Fruit fly (Drosophila melanogaster) whole organism, embryonic: ENCODE results near the gene MESR3.
A peak's percentile ranks its signal among the peaks of the same experiment; 100 is the strongest.

Experiments
- Abd-B ChIP-seq: fragments of 200-800 bp; sonication (Bioruptor generic); optimal IDR thresholded peaks from 2 replicates; lab custom pipeline; 2018; ENCODE audit warnings: missing biosample characterization, mild to moderate bottlenecking, missing genetic modification characterization, moderate library complexity
- Ada2b ChIP-seq: fragments of 200-800 bp; sonication (Bioruptor generic); IDR thresholded peaks from 2 replicates; pipeline ENCODE4 v1.3.6; 2022; ENCODE audit warnings: missing biosample characterization, missing genetic modification characterization
- Atf-2 ChIP-seq: fragments of 200-800 bp; sonication (Bioruptor generic); optimal IDR thresholded peaks from 2 replicates; lab custom pipeline; 2016; ENCODE audit warnings: missing biosample characterization, missing genetic modification characterization
- CG10274 ChIP-seq: fragments of 200-800 bp; sonication (Bioruptor generic); optimal IDR thresholded peaks from 3 replicates; lab custom pipeline; 2017; ENCODE audit warnings: missing biosample characterization, mild to moderate bottlenecking, missing genetic modification characterization
- CG10543 ChIP-seq: fragments of 200-800 bp; sonication (Bioruptor generic); optimal IDR thresholded peaks from 3 replicates; lab custom pipeline; 2017; ENCODE audit warnings: missing biosample characterization, mild to moderate bottlenecking, missing genetic modification characterization, moderate library complexity
- CG12071 ChIP-seq: fragments of 200-800 bp; sonication (Bioruptor generic); optimal IDR thresholded peaks from 3 replicates; lab custom pipeline; 2018; ENCODE audit warnings: missing biosample characterization, mild to moderate bottlenecking, missing genetic modification characterization
- CG14441 ChIP-seq: fragments of 200-800 bp; sonication (Bioruptor generic); IDR thresholded peaks from 2 replicates; pipeline ENCODE4 v1.3.6; 2022; ENCODE audit warnings: missing biosample characterization, missing genetic modification characterization
- CG15696 ChIP-seq: fragments of 200-800 bp; sonication (Bioruptor generic); optimal IDR thresholded peaks from 2 replicates; lab custom pipeline; 2019; ENCODE audit warnings: missing biosample characterization, mild to moderate bottlenecking, missing genetic modification characterization, moderate library complexity
- CG17359 ChIP-seq: fragments of 200-800 bp; sonication (Bioruptor generic); optimal IDR thresholded peaks from 3 replicates; lab custom pipeline; 2018; ENCODE audit warnings: missing biosample characterization, mild to moderate bottlenecking, missing genetic modification characterization, moderate library complexity
- CG18262 ChIP-seq: fragments of 200-800 bp; optimal IDR thresholded peaks from 3 replicates; lab custom pipeline; 2019; ENCODE audit warnings: missing biosample characterization, mild to moderate bottlenecking, missing genetic modification characterization, moderate library complexity
- CG2116 ChIP-seq: fragments of 200-800 bp; sonication (Bioruptor generic); optimal IDR thresholded peaks from 3 replicates; lab custom pipeline; 2018; ENCODE audit warnings: missing biosample characterization, mild to moderate bottlenecking, missing genetic modification characterization
- CG2120 ChIP-seq: fragments of 200-800 bp; sonication (Bioruptor generic); optimal IDR thresholded peaks from 3 replicates; lab custom pipeline; 2016; ENCODE audit warnings: missing biosample characterization, missing genetic modification characterization
- CG30431 ChIP-seq: fragments of 200-800 bp; sonication (Bioruptor generic); optimal IDR thresholded peaks from 2 replicates; lab custom pipeline; 2017; ENCODE audit warnings: missing biosample characterization, missing genetic modification characterization
- CG34376 ChIP-seq: fragments of 200-800 bp; sonication (Bioruptor generic); optimal IDR thresholded peaks from 2 replicates; lab custom pipeline; 2018; ENCODE audit warnings: missing biosample characterization, mild to moderate bottlenecking, missing genetic modification characterization
- CG4424 ChIP-seq: fragments of 200-800 bp; sonication (Bioruptor generic); optimal IDR thresholded peaks from 3 replicates; lab custom pipeline; 2016; ENCODE audit warnings: missing biosample characterization, missing genetic modification characterization
- CG7372 ChIP-seq: fragments of 200-800 bp; sonication (Bioruptor generic); IDR thresholded peaks from 2 replicates; pipeline ENCODE4 v1.3.6; 2022; ENCODE audit warnings: missing biosample characterization, missing genetic modification characterization
- CG9609 ChIP-seq: fragments of 200-800 bp; sonication (Bioruptor generic); optimal IDR thresholded peaks from 3 replicates; lab custom pipeline; 2016; ENCODE audit warnings: missing biosample characterization, missing genetic modification characterization
- CG9876 ChIP-seq: fragments of 200-800 bp; sonication (Bioruptor generic); optimal IDR thresholded peaks from 2 replicates; lab custom pipeline; 2016; ENCODE audit warnings: missing biosample characterization, missing genetic modification characterization
- CHES-1-like ChIP-seq: fragments of 200-800 bp; sonication (Bioruptor generic); optimal IDR thresholded peaks from 2 replicates; lab custom pipeline; 2016; ENCODE audit warnings: missing biosample characterization, missing genetic modification characterization
- D19A ChIP-seq: fragments of 200-800 bp; optimal IDR thresholded peaks from 3 replicates; lab custom pipeline; 2019; ENCODE audit warnings: missing biosample characterization, mild to moderate bottlenecking, missing genetic modification characterization, moderate library complexity
- Deaf1 ChIP-seq: fragments of 200-800 bp; optimal IDR thresholded peaks from 3 replicates; lab custom pipeline; 2019; ENCODE audit warnings: missing biosample characterization, mild to moderate bottlenecking, missing genetic modification characterization, moderate library complexity
- Dip3 ChIP-seq: fragments of 200-800 bp; sonication (Bioruptor generic); optimal IDR thresholded peaks from 3 replicates; lab custom pipeline; 2016; ENCODE audit warnings: missing biosample characterization, missing genetic modification characterization
- ERR ChIP-seq: fragments of 200-800 bp; sonication (Bioruptor generic); optimal IDR thresholded peaks from 2 replicates; lab custom pipeline; 2016; ENCODE audit warnings: missing biosample characterization, missing genetic modification characterization
- Eip74EF ChIP-seq, 2 experiments: fragments of 200-800 bp in 1 of 2; fragments of >200 bp in 1 of 2; sonication (Bioruptor generic) in 1 of 2; optimal IDR thresholded peaks; 2 replicates each; lab custom pipeline; 2017 to 2019; ENCODE audit warnings: missing biosample characterization in 2 of 2, missing genetic modification characterization in 2 of 2, mild to moderate bottlenecking in 1 of 2, moderate library complexity in 1 of 2
- H15 ChIP-seq: fragments of 200-800 bp; sonication (Bioruptor generic); IDR thresholded peaks from 3 replicates; pipeline ENCODE4 v1.3.6; 2022; ENCODE audit warnings: missing biosample characterization, missing genetic modification characterization
- H2.0 ChIP-seq: fragments of 200-800 bp; sonication (Bioruptor generic); IDR thresholded peaks from 2 replicates; pipeline ENCODE4 v1.3.6; 2022; ENCODE audit warnings: missing biosample characterization, missing genetic modification characterization
- Hey ChIP-seq: fragments of 200-800 bp; sonication (Bioruptor generic); optimal IDR thresholded peaks from 3 replicates; lab custom pipeline; 2018; ENCODE audit warnings: missing biosample characterization, mild to moderate bottlenecking, missing genetic modification characterization
- Hr39 ChIP-seq: fragments of >200 bp; optimal IDR thresholded peaks from 2 replicates; lab custom pipeline; 2017
- MBD-R2 ChIP-seq: fragments of 200-800 bp; sonication (Bioruptor generic); IDR thresholded peaks from 2 replicates; pipeline ENCODE4 v1.3.6; 2022; ENCODE audit warnings: missing biosample characterization, missing genetic modification characterization
- Meics ChIP-seq: fragments of 200-800 bp; sonication (Bioruptor generic); optimal IDR thresholded peaks from 2 replicates; lab custom pipeline; 2017; ENCODE audit warnings: missing biosample characterization, mild to moderate bottlenecking, missing genetic modification characterization
- Neu2 ChIP-seq: fragments of 200-800 bp; sonication (Bioruptor generic); optimal IDR thresholded peaks from 3 replicates; lab custom pipeline; 2016; ENCODE audit warnings: missing biosample characterization, missing genetic modification characterization, borderline replicate concordance
- NfI ChIP-seq: fragments of 200-800 bp; sonication (Bioruptor generic); optimal IDR thresholded peaks from 3 replicates; lab custom pipeline; 2018; ENCODE audit warnings: missing biosample characterization, mild to moderate bottlenecking, missing genetic modification characterization, moderate library complexity
- ab ChIP-seq: fragments of 200-800 bp; sonication (Bioruptor generic); optimal IDR thresholded peaks from 2 replicates; lab custom pipeline; 2016; ENCODE audit warnings: missing biosample characterization, missing genetic modification characterization
- aop ChIP-seq: fragments of 200-800 bp; sonication (Bioruptor generic); IDR thresholded peaks from 2 replicates; pipeline ENCODE4 v1.3.6; 2022; ENCODE audit warnings: missing biosample characterization, missing genetic modification characterization
- ara ChIP-seq: fragments of 200-800 bp; sonication (Bioruptor generic); IDR thresholded peaks from 2 replicates; pipeline ENCODE4 v1.3.6; 2022; ENCODE audit warnings: missing biosample characterization, missing genetic modification characterization
- ase ChIP-seq: fragments of 200-800 bp; sonication (Bioruptor generic); IDR thresholded peaks from 3 replicates; pipeline ENCODE4 v1.3.6; 2022; ENCODE audit warnings: missing biosample characterization, missing genetic modification characterization
- ash1 ChIP-seq: fragments of 200-800 bp; sonication (Bioruptor generic); optimal IDR thresholded peaks from 2 replicates; lab custom pipeline; 2018; ENCODE audit warnings: missing biosample characterization, mild to moderate bottlenecking, missing genetic modification characterization
- croc ChIP-seq: fragments of 200-800 bp; sonication (Bioruptor generic); conservative IDR thresholded peaks from 3 replicates; pipeline ENCODE4 v1.3.6; 2022; ENCODE audit warnings: missing biosample characterization, missing genetic modification characterization
- crol ChIP-seq: fragments of 200-800 bp; sonication (Bioruptor generic); IDR thresholded peaks from 2 replicates; pipeline ENCODE4 v1.3.6; 2022; ENCODE audit warnings: missing biosample characterization, missing genetic modification characterization
- da ChIP-seq: fragments of 200-800 bp; sonication (Bioruptor generic); optimal IDR thresholded peaks from 2 replicates; lab custom pipeline; 2016; ENCODE audit warnings: missing biosample characterization, missing genetic modification characterization
- dati ChIP-seq: fragments of 200-800 bp; sonication (Bioruptor generic); IDR thresholded peaks from 2 replicates; pipeline ENCODE4 v1.3.6; 2022; ENCODE audit warnings: missing biosample characterization, missing genetic modification characterization
- dmrt99B ChIP-seq: fragments of 200-800 bp; sonication (Bioruptor generic); optimal IDR thresholded peaks from 2 replicates; lab custom pipeline; 2018; ENCODE audit warnings: missing biosample characterization, mild to moderate bottlenecking, missing genetic modification characterization, moderate library complexity
- ftz-f1 ChIP-seq: fragments of 200-800 bp; sonication (Bioruptor generic); optimal IDR thresholded peaks from 2 replicates; lab custom pipeline; 2016; ENCODE audit warnings: missing biosample characterization, missing genetic modification characterization
- gce ChIP-seq: fragments of 200-800 bp; sonication (Bioruptor generic); IDR thresholded peaks from 3 replicates; pipeline ENCODE4 v1.3.6; 2022; ENCODE audit warnings: missing biosample characterization, missing genetic modification characterization
- gfzf ChIP-seq: fragments of 200-800 bp; sonication (Bioruptor generic); optimal IDR thresholded peaks from 2 replicates; lab custom pipeline; 2016; ENCODE audit warnings: missing biosample characterization, mild to moderate bottlenecking, missing genetic modification characterization, moderate library complexity
- kah ChIP-seq: fragments of 200-800 bp; sonication (Bioruptor generic); optimal IDR thresholded peaks from 2 replicates; lab custom pipeline; 2018; ENCODE audit warnings: missing biosample characterization, mild to moderate bottlenecking, missing genetic modification characterization
- otp ChIP-seq: fragments of 200-800 bp; sonication (Bioruptor generic); IDR thresholded peaks from 3 replicates; pipeline ENCODE4, ENCODE4 v1.3.6; 2022; ENCODE audit warnings: missing biosample characterization, missing genetic modification characterization
- pfk ChIP-seq: fragments of 200-800 bp; sonication (Bioruptor generic); optimal IDR thresholded peaks from 2 replicates; lab custom pipeline; 2018; ENCODE audit warnings: missing biosample characterization, mild to moderate bottlenecking, missing genetic modification characterization, moderate library complexity
- run ChIP-seq: fragments of 200-800 bp; sonication (Bioruptor generic); optimal IDR thresholded peaks from 3 replicates; lab custom pipeline; 2018; ENCODE audit warnings: missing biosample characterization, mild to moderate bottlenecking, missing genetic modification characterization
- seq ChIP-seq: fragments of 200-800 bp; sonication (Bioruptor generic); IDR thresholded peaks from 2 replicates; pipeline ENCODE4 v1.3.6; 2022; ENCODE audit warnings: missing biosample characterization, missing genetic modification characterization
- tx ChIP-seq: fragments of 200-800 bp; sonication (Bioruptor generic); optimal IDR thresholded peaks from 2 replicates; lab custom pipeline; 2016; ENCODE audit warnings: missing biosample characterization, missing genetic modification characterization
- wek ChIP-seq: fragments of 200-800 bp; sonication (Bioruptor generic); optimal IDR thresholded peaks from 3 replicates; lab custom pipeline; 2018; ENCODE audit warnings: missing biosample characterization, mild to moderate bottlenecking, missing genetic modification characterization, moderate library complexity
- zen ChIP-seq: fragments of 200-800 bp; sonication (Bioruptor generic); optimal IDR thresholded peaks from 3 replicates; lab custom pipeline; 2018; ENCODE audit warnings: missing biosample characterization, mild to moderate bottlenecking, missing genetic modification characterization, moderate library complexity

MESR3 gene

DNA sequence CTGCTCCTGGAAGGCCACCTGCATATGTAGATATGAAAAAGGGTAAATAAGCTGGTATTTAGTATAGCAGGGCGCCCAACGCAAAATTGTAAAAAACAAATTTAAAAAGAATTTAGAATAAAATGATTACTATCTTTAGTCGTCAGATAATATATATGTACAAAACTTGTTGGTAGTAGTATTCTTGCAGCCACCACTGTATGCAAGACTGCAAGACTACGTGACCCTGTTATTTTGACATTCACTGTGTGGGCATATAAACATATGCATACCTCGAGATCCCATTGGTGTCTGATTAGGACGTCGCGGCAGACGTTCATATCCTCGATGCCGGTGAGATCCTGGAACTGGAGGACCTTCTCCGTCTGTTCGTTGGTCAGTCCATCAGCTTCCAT is 90.8 kb downstream of the MESR3 start (continued):
- no peak for TF ChIP-seq ase (GFP tag; lab: Robert Waterston, UW)
- TF ChIP-seq CG4424, result no peak
- TF ChIP-seq D19A (tag; lab: Kevin White, UChicago), result no peak
- TF ChIP-seq MBD-R2, result no peak
- no peak for TF ChIP-seq tx
- no peak for TF ChIP-seq Hr39 (lab: Kevin White, UChicago)
- no peak for TF ChIP-seq CG30431 (GFP tag; lab: Kevin White, UChicago)
- no peak for TF ChIP-seq CG18262 (tag; lab: Kevin White, UChicago)
- TF ChIP-seq dati (GFP tag; lab: Robert Waterston, UW), result no peak
- no peak for TF ChIP-seq Deaf1 (tag; lab: Kevin White, UChicago)
- no peak for TF ChIP-seq kah (GFP tag; lab: Kevin White, UChicago)
- no peak for TF ChIP-seq ab (GFP tag; lab: Kevin White, UChicago)
- TF ChIP-seq wek (GFP tag; lab: Kevin White, UChicago), result peak; percentile 30
- TF ChIP-seq NfI (GFP tag; lab: Kevin White, UChicago), result peak; percentile 18
- TF ChIP-seq CG2116 (GFP tag; lab: Kevin White, UChicago), result no peak
- TF ChIP-seq H15 (GFP tag; lab: Robert Waterston, UW), result no peak
- no peak for TF ChIP-seq ftz-f1 (GFP tag; lab: Kevin White, UChicago)
- TF ChIP-seq CHES-1-like (GFP tag; lab: Kevin White, UChicago), result no peak
- TF ChIP-seq da, result no peak
- peak; percentile 42; the same call in 1 of the 2 replicates for TF ChIP-seq CG14441 (GFP tag; lab: Robert Waterston, UW)
- TF ChIP-seq Neu2 (GFP tag; lab: Kevin White, UChicago), result no peak
- TF ChIP-seq aop (GFP tag; lab: Robert Waterston, UW), result no peak
- no peak for TF ChIP-seq CG9876
- TF ChIP-seq croc (GFP tag; lab: Robert Waterston, UW), result no peak
- no peak for TF ChIP-seq zen (tag; lab: Kevin White, UChicago)
- no peak for TF ChIP-seq Abd-B (GFP tag; lab: Kevin White, UChicago)
- TF ChIP-seq ERR (GFP tag; lab: Kevin White, UChicago), result no peak
- TF ChIP-seq CG10274 (GFP tag; lab: Kevin White, UChicago), result no peak
- peak; percentile 37 for TF ChIP-seq CG17359 (tag; lab: Kevin White, UChicago)
- TF ChIP-seq CG10543, result no peak
- TF ChIP-seq pfk (GFP tag; lab: Kevin White, UChicago), result no peak
- no peak for TF ChIP-seq run (tag; lab: Kevin White, UChicago)
- peak; percentile 17 for TF ChIP-seq Meics (GFP tag; lab: Kevin White, UChicago)
- TF ChIP-seq CG34376 (GFP tag; lab: Kevin White, UChicago), result no peak
- no peak for TF ChIP-seq otp
- TF ChIP-seq seq (GFP tag; lab: Robert Waterston, UW), result no peak
- no peak for TF ChIP-seq CG9609 (GFP tag; lab: Kevin White, UChicago)
- TF ChIP-seq Eip74EF (GFP tag; optimal IDR thresholded peaks at IDR 0.05; lab: Kevin White, UChicago), result no peak
- no peak for TF ChIP-seq Hey (tag; lab: Kevin White, UChicago)
- no peak; the same call in 1 of the 2 replicates for TF ChIP-seq H2.0 (GFP tag; lab: Robert Waterston, UW)
- TF ChIP-seq gfzf (GFP tag; lab: Kevin White, UChicago), result no peak
- TF ChIP-seq Atf-2 (GFP tag; lab: Kevin White, UChicago), result no peak
- TF ChIP-seq CG2120 (GFP tag; lab: Kevin White, UChicago), result peak; percentile 70
- TF ChIP-seq gce (GFP tag; lab: Robert Waterston, UW), result no peak
- TF ChIP-seq CG15696 (tag; lab: Kevin White, UChicago), result no peak
- TF ChIP-seq CG7372 (GFP tag; lab: Robert Waterston, UW), result no peak
- TF ChIP-seq Dip3 (GFP tag; lab: Kevin White, UChicago), result peak; percentile 4
- TF ChIP-seq CG12071 (GFP tag; lab: Kevin White, UChicago), result no peak
- TF ChIP-seq ash1 (GFP tag; lab: Kevin White, UChicago), result no peak
- TF ChIP-seq ara (GFP tag; lab: Robert Waterston, UW), result no peak
- no peak for TF ChIP-seq crol
- TF ChIP-seq Ada2b (GFP tag; lab: Robert Waterston, UW), result peak; percentile 34; the same call in 1 of the 2 replicates
- no peak for TF ChIP-seq dmrt99B (tag; lab: Kevin White, UChicago)
